Worm (Caenorhabditis elegans) whole organism, L4 larva: ENCODE data around the gene R11D1.7.

ENCODE experiments used
- T26A8.4 ChIP-seq: fragments of 200-800 bp; sonication (Bioruptor generic); IDR thresholded peaks from 2 replicates; pipeline ENCODE4 v1.3.6; 2022; ENCODE audit warnings: missing genetic modification characterization, missing compliant biosample characterization
- Y5F2A.4 ChIP-seq: fragments of 200-800 bp; sonication (Bioruptor generic); optimal IDR thresholded peaks from 2 replicates; lab custom pipeline; 2018; ENCODE audit warnings: mild to moderate bottlenecking, missing genetic modification characterization, missing compliant biosample characterization
- ZK337.2 ChIP-seq: fragments of 200-800 bp; sonication (Bioruptor generic); IDR thresholded peaks from 2 replicates; pipeline ENCODE4 v1.3.6; 2022; ENCODE audit warnings: missing genetic modification reagents, missing genetic modification characterization, missing compliant biosample characterization
- ama-1 ChIP-seq: fragments of 150-350 bp; optimal IDR thresholded peaks from 2 replicates; lab custom pipeline; 2014; ENCODE audit warnings: inconsistent platforms, mixed read lengths
- ceh-32 ChIP-seq: sonication (generic microtip); optimal IDR thresholded peaks from 2 replicates; lab custom pipeline; 2016; ENCODE audit warnings: mild to moderate bottlenecking, missing genetic modification characterization, missing compliant biosample characterization; ENCODE audit not compliant: poor library complexity
- ceh-44 ChIP-seq: fragments of 200-800 bp; sonication (Bioruptor generic); IDR thresholded peaks from 2 replicates; pipeline ENCODE4 v1.3.6; 2022; ENCODE audit warnings: missing genetic modification reagents, missing genetic modification characterization, missing compliant biosample characterization
- ces-1 ChIP-seq: fragments of 150-350 bp; sonication (generic microtip); optimal IDR thresholded peaks from 4 replicates; lab custom pipeline; 2014; ENCODE audit warnings: missing biosample characterization, missing genetic modification reagents, missing genetic modification characterization
- ctbp-1 ChIP-seq: fragments of 200-800 bp; sonication (Bioruptor generic); IDR thresholded peaks from 2 replicates; pipeline ENCODE4 v1.3.6; 2022; ENCODE audit warnings: missing genetic modification reagents, missing genetic modification characterization, missing compliant biosample characterization
- daf-16 ChIP-seq, 3 experiments: sonication (generic microtip); optimal IDR thresholded peaks; 2 replicates each; lab custom pipeline; 2016 to 2017; ENCODE audit warnings: missing genetic modification characterization in 3 of 3, missing genetic modification reagents in 3 of 3, mild to moderate bottlenecking in 2 of 3, missing compliant biosample characterization in 2 of 3, missing biosample characterization in 1 of 3, moderate library complexity in 1 of 3
- daf-8 ChIP-seq: fragments of 200-800 bp; sonication (Bioruptor generic); IDR thresholded peaks from 2 replicates; pipeline ENCODE4 v1.3.6; 2022; ENCODE audit warnings: missing genetic modification characterization, missing compliant biosample characterization
- fkh-10 ChIP-seq: fragments of 150-350 bp; optimal IDR thresholded peaks from 2 replicates; lab custom pipeline; 2014; ENCODE audit warnings: missing biosample characterization, missing genetic modification reagents, missing genetic modification characterization
- hmg-1.1 ChIP-seq: fragments of 200-800 bp; sonication (Bioruptor generic); IDR thresholded peaks from 2 replicates; pipeline ENCODE4 v1.3.6; 2022; ENCODE audit warnings: missing genetic modification reagents, missing genetic modification characterization, missing compliant biosample characterization
- lim-7 ChIP-seq: fragments of 200-800 bp; sonication (Bioruptor generic); IDR thresholded peaks from 2 replicates; pipeline ENCODE4 v1.3.6; 2022; ENCODE audit warnings: missing genetic modification characterization, missing compliant biosample characterization
- lin-29 ChIP-seq: fragments of 200-800 bp; sonication (Bioruptor generic); IDR thresholded peaks from 2 replicates; pipeline ENCODE4 v1.3.6; 2022; ENCODE audit warnings: missing genetic modification reagents, missing genetic modification characterization, missing compliant biosample characterization
- lin-38 ChIP-seq: fragments of 200-800 bp; sonication (Bioruptor generic); IDR thresholded peaks from 2 replicates; pipeline ENCODE4 v1.3.6; 2022; ENCODE audit warnings: missing genetic modification reagents, missing genetic modification characterization, missing compliant biosample characterization
- lir-3 ChIP-seq: sonication (generic microtip); optimal IDR thresholded peaks from 2 replicates; lab custom pipeline; 2016; ENCODE audit warnings: mild to moderate bottlenecking, missing genetic modification characterization, missing compliant biosample characterization
- mdl-1 ChIP-seq, 2 experiments: fragments of 150-350 bp in 1 of 2; sonication (generic microtip) in 1 of 2; optimal IDR thresholded peaks; 2 replicates each; lab custom pipeline; 2014 to 2017; ENCODE audit warnings: missing biosample characterization in 2 of 2, missing genetic modification characterization in 2 of 2
- mes-2 ChIP-seq: sonication (generic microtip); optimal IDR thresholded peaks from 2 replicates; lab custom pipeline; 2016; ENCODE audit warnings: missing genotype, mild to moderate bottlenecking, missing genetic modification characterization, missing compliant biosample characterization; ENCODE audit not compliant: poor library complexity, severe bottlenecking
- mxl-3 ChIP-seq: fragments of 200-800 bp; sonication (Bioruptor generic); optimal IDR thresholded peaks from 2 replicates; lab custom pipeline; 2018; ENCODE audit warnings: mild to moderate bottlenecking, missing genetic modification characterization, missing compliant biosample characterization
- nhr-237 ChIP-seq: sonication (generic microtip); optimal IDR thresholded peaks from 2 replicates; lab custom pipeline; 2017; ENCODE audit warnings: missing biosample characterization, missing genetic modification characterization
- nhr-41 ChIP-seq: fragments of 200-800 bp; sonication (Bioruptor generic); IDR thresholded peaks from 2 replicates; pipeline ENCODE4 v1.3.6; 2022; ENCODE audit warnings: missing genetic modification reagents, missing genetic modification characterization, missing compliant biosample characterization
- pha-4 ChIP-seq, 2 experiments: fragments of 150-350 bp in 1 of 2; fragments of 200-800 bp in 1 of 2; sonication (Bioruptor generic) in 1 of 2; IDR thresholded peaks in 1 of 2; optimal IDR thresholded peaks in 1 of 2; 2 replicates each; pipeline versions ENCODE4 v1.3.6 to Lab custom; 2014 to 2022; ENCODE audit warnings: missing genetic modification characterization in 2 of 2, missing genetic modification reagents in 2 of 2, missing biosample characterization in 1 of 2, missing compliant biosample characterization in 1 of 2
- php-3 ChIP-seq: fragments of 200-800 bp; sonication (Bioruptor generic); IDR thresholded peaks from 2 replicates; pipeline ENCODE4 v1.3.6; 2022; ENCODE audit warnings: missing genetic modification reagents, missing genetic modification characterization, missing compliant biosample characterization
- pqm-1 ChIP-seq: sonication (generic microtip); optimal IDR thresholded peaks from 2 replicates; lab custom pipeline; 2017; ENCODE audit warnings: missing biosample characterization, missing genetic modification characterization
- rbr-2 ChIP-seq: sonication (generic microtip); optimal IDR thresholded peaks from 2 replicates; lab custom pipeline; 2016; ENCODE audit warnings: missing genotype, missing genetic modification characterization, missing compliant biosample characterization
- spr-3 ChIP-seq: fragments of 200-800 bp; sonication (Bioruptor generic); optimal IDR thresholded peaks from 2 replicates; lab custom pipeline; 2018; ENCODE audit warnings: mild to moderate bottlenecking, missing genetic modification characterization, missing compliant biosample characterization
- tag-97 ChIP-seq: fragments of 200-800 bp; sonication (Bioruptor generic); IDR thresholded peaks from 2 replicates; pipeline ENCODE4 v1.3.6; 2022; ENCODE audit warnings: missing genetic modification characterization, missing compliant biosample characterization
- unc-62 ChIP-seq, 3 experiments: fragments of 150-350 bp in 1 of 3; sonication (generic microtip); optimal IDR thresholded peaks in 2 of 3; peaks in 1 of 3; 1 replicate in 1 of 3; 2 replicates in 2 of 3; lab custom pipeline; 2014 to 2017; ENCODE audit warnings: missing biosample characterization in 3 of 3, missing genetic modification characterization in 3 of 3, missing genetic modification reagents in 3 of 3, missing genotype in 1 of 3
- zfp-2 ChIP-seq: sonication (generic microtip); optimal IDR thresholded peaks from 2 replicates; lab custom pipeline; 2016; ENCODE audit warnings: mild to moderate bottlenecking, missing genetic modification characterization, missing compliant biosample characterization
- zip-11 ChIP-seq: fragments of 200-800 bp; sonication (Bioruptor generic); IDR thresholded peaks from 2 replicates; pipeline ENCODE4 v1.3.6; 2022; ENCODE audit warnings: missing genetic modification characterization, missing compliant biosample characterization

R11D1.7 gene

ce11 chrV:12719713-12720112, at the start of gene R11D1.7:
R11D1.7 (plus strand) TSS chrV:12720013.
- TF ChIP-seq spr-3 (GFP tag; lab: Kevin White, UChicago) = no peak
- no peak for TF ChIP-seq zip-11 (GFP tag; lab: Robert Waterston, UW)
- no peak for TF ChIP-seq nhr-237 (tag; lab: Kevin White, UChicago)
- TF ChIP-seq lin-38 (GFP tag; lab: Robert Waterston, UW) = no peak
- TF ChIP-seq hmg-1.1 (GFP tag; lab: Robert Waterston, UW) = no peak
- no peak for TF ChIP-seq rbr-2 (tag; lab: Kevin White, UChicago)
- TF ChIP-seq ces-1 (GFP tag; lab: Kevin White, UChicago) = no peak
- no peak for TF ChIP-seq lir-3 (tag; lab: Kevin White, UChicago)

ce11 chrV:12670607-12671006, 49.2 kb upstream of the R11D1.7 start, which contains the start of gene srx-116:
srx-116 (plus strand) TSS chrV:12670907.
- TF ChIP-seq mdl-1 (tag; optimal IDR thresholded peaks at IDR 0.05; lab: Kevin White, UChicago) = no peak
- TF ChIP-seq ZK337.2 (GFP tag; lab: Robert Waterston, UW) = no peak
- TF ChIP-seq T26A8.4 (GFP tag; lab: Robert Waterston, UW) = no peak
- TF ChIP-seq, all 104 proteins: peak for 0

ce11 chrV:12673745-12674144, 46.1 kb upstream of the R11D1.7 start:
- no peak for TF ChIP-seq Y5F2A.4 (GFP tag; lab: Kevin White, UChicago)
- peak; percentile 48 for TF ChIP-seq fkh-10
- no peak for TF ChIP-seq ctbp-1 (GFP tag; lab: Robert Waterston, UW)

ce11 chrV:12676299-12676698, 43.5 kb upstream of the R11D1.7 start:
- TF ChIP-seq php-3 (GFP tag; lab: Robert Waterston, UW) (no peak), fkh-10 (peak; percentile 88), ZK337.2 (GFP tag; lab: Robert Waterston, UW) (no peak), mes-2 (no peak), pha-4 (GFP tag; IDR thresholded peaks at IDR 0.05; lab: Robert Waterston, UW) (no peak), pha-4 (tag; optimal IDR thresholded peaks at IDR 0.05; lab: Kevin White, UChicago) (no peak), tag-97 (GFP tag; lab: Robert Waterston, UW) (no peak), nhr-41 (no peak)

ce11 chrV:12679292-12679691, 40.5 kb upstream of the R11D1.7 start:
- TF ChIP-seq pqm-1 (tag; lab: Kevin White, UChicago) (no peak), ceh-32 (tag; lab: Kevin White, UChicago) (no peak), ces-1 (GFP tag; lab: Kevin White, UChicago) (no peak), daf-8 (no peak), lim-7 (no peak), zfp-2 (no peak), rbr-2 (tag; lab: Kevin White, UChicago) (no peak), mxl-3 (GFP tag; lab: Kevin White, UChicago) (no peak), php-3 (GFP tag; lab: Robert Waterston, UW) (no peak)

DNA sequence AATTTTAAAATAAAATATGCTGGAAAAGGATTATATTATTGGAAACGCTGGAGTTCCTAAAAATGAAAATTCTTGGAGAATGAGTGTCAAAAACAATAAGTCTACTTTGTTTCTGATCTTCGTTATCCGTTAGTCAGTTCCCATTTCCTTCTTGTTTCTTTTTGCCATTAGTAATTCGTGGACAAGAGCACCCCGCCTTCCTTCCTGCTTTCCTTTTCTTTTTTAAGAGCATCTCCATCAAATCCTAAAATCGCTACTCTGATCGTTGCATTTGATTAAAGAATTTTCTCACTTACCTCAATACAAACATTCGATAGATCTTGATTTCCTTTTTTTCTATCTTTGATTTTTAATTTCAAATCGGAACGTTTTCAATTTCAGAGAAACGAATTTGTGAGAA, 40.0 kb upstream of the R11D1.7 start, which contains the start of gene frpr-15:
Gene frpr-15, plus strand, starts transcription at position 301 of the 400 bp plus-strand sequence.
- TF ChIP-seq unc-62 (GFP tag; optimal IDR thresholded peaks at IDR 0.05 in 1 of 2; lab: Kevin White, UChicago) (peak in 1 of 2 experiments; percentile 33), unc-62 (tag; optimal IDR thresholded peaks at IDR 0.05; lab: Kevin White, UChicago) (no peak), lin-29 (no peak)

ce11 chrV:12683205-12683604, 36.6 kb upstream of the R11D1.7 start:
- peak in 1 of 2 experiments; percentile 37 for TF ChIP-seq daf-16 (GFP tag; optimal IDR thresholded peaks at IDR 0.05; lab: Kevin White, UChicago)
- TF ChIP-seq daf-16 (tag; optimal IDR thresholded peaks at IDR 0.05; lab: Kevin White, UChicago) = no peak
- TF ChIP-seq ama-1 (lab: Kevin White, UChicago) = no peak
- TF ChIP-seq ceh-44 (GFP tag; lab: Robert Waterston, UW) = 0 out of 2 replicates have a peak, but pooled peaks have one; percentile 53
- TF ChIP-seq, all 104 proteins: peak for 2
